Fruit fly (Drosophila melanogaster) whole organism, embryonic: Measurements from ENCODE around the gene DppIII.

Experiments used
- Ada2b ChIP-seq: fragments of 200-800 bp; sonication (Bioruptor generic); IDR thresholded peaks from 2 replicates; pipeline ENCODE4 v1.3.6; 2022; ENCODE audit warnings: missing biosample characterization, missing genetic modification characterization
- CG11695 ChIP-seq: fragments of 200-800 bp; sonication (Bioruptor generic); IDR thresholded peaks from 3 replicates; pipeline ENCODE4 v1.3.6; 2022; ENCODE audit warnings: missing biosample characterization, missing genetic modification characterization
- CG1832 ChIP-seq: fragments of 200-800 bp; sonication (Bioruptor generic); optimal IDR thresholded peaks from 2 replicates; lab custom pipeline; 2017; ENCODE audit warnings: missing biosample characterization, mild to moderate bottlenecking, missing genetic modification characterization, inconsistent platforms
- CG32772 ChIP-seq: fragments of 200-800 bp; sonication (Bioruptor generic); IDR thresholded peaks from 2 replicates; pipeline ENCODE4 v1.3.6; 2022; ENCODE audit warnings: missing biosample characterization, missing genetic modification characterization
- Kr ChIP-seq: fragments of 200-800 bp; sonication (Bioruptor generic); optimal IDR thresholded peaks from 2 replicates; lab custom pipeline; 2017; ENCODE audit warnings: missing biosample characterization, mild to moderate bottlenecking, missing genetic modification characterization
- btn ChIP-seq: fragments of 200-800 bp; sonication (Bioruptor generic); optimal IDR thresholded peaks from 2 replicates; lab custom pipeline; 2016; ENCODE audit warnings: missing biosample characterization, missing genetic modification characterization
- lbe ChIP-seq: fragments of 200-800 bp; sonication (Bioruptor generic); optimal IDR thresholded peaks from 2 replicates; lab custom pipeline; 2016; ENCODE audit warnings: missing biosample characterization, mild to moderate bottlenecking, missing genetic modification characterization
- pita ChIP-seq: fragments of 200-800 bp; sonication (Bioruptor generic); optimal IDR thresholded peaks from 2 replicates; lab custom pipeline; 2017; ENCODE audit warnings: missing biosample characterization, mild to moderate bottlenecking, missing genetic modification characterization
- unpg ChIP-seq: fragments of 200-800 bp; sonication (Bioruptor generic); optimal IDR thresholded peaks from 3 replicates; lab custom pipeline; 2018; ENCODE audit warnings: missing biosample characterization, mild to moderate bottlenecking, missing genetic modification characterization, moderate library complexity
- wdn ChIP-seq: fragments of 200-800 bp; sonication (Bioruptor generic); IDR thresholded peaks from 2 replicates; pipeline ENCODE4 v1.3.6; 2022; ENCODE audit warnings: missing biosample characterization, missing genetic modification characterization

dm6 chr3R:8362259-8362876 is 18.2 kb downstream of the DppIII start, which contains the start of the genes Veneno and CG7963:
- TF ChIP-seq CG32772 (GFP tag; lab: Robert Waterston, UW), result no peak
- no peak for TF ChIP-seq CG1832 (GFP tag; lab: Kevin White, UChicago)
- TF ChIP-seq Ada2b (GFP tag; lab: Robert Waterston, UW), result no peak
- TF ChIP-seq pita (GFP tag; lab: Kevin White, UChicago), result no peak
- TF ChIP-seq wdn, result no peak
- TF ChIP-seq lbe (GFP tag; lab: Kevin White, UChicago), result no peak
- TF ChIP-seq btn (GFP tag; lab: Kevin White, UChicago), result no peak
- no peak for TF ChIP-seq Kr
- TF ChIP-seq unpg (GFP tag; lab: Kevin White, UChicago), result no peak
- no peak for TF ChIP-seq CG11695 (GFP tag; lab: Robert Waterston, UW)
